Worm (Caenorhabditis elegans): ENCODE measurements around the gene F10E9.5.

The F10E9.5 gene

DNA sequence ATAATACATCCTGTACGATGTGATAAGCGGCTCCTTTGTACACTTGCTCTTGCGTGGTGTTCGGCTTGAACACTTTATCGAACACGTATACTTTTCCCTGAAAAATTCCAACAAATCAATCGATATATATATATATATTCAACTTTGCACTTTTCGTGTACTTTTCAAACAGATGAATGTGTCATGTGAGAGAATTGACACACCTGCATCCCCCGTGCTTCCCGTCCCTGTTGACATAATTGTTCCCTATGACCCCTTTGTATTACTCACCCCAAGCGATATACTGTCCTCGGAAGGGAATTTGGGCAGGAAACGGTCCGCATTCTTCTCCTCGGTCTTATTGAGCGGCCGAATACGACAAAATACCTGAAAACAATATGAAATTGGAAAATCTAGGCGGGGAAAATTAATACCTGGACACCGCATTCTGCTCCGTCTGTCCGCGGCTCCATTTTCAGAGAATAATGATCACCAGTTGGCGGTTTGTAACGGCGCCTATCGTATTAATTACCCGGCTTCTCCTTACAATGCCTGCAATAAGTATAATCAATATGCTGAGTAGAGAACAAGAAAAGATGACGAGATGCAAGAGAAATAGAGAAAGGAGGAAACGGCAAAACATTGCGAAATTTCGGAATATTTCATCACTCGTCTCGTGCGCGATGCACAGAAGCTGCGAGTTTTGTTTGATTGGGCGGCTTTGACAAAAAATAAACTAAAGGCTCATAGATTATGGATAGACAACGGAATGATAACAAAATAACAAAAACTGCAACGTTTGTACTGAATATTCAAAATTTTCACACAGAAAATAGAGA lies 47.5 kb downstream of the F10E9.5 start, which contains the start of gene unc-116 (continued):
- TF ChIP-seq Y75B8A.6 (GFP tag; IDR thresholded peaks at IDR 0.05) = no peak
- peak; percentile 79 for TF ChIP-seq hlh-30 (tag; optimal IDR thresholded peaks at IDR 0.05; ENCODE audit: insufficient read depth)
- TF ChIP-seq dpl-1 (GFP tag; optimal IDR thresholded peaks at IDR 0.05) = peak; percentile 34
- TF ChIP-seq dmd-6 (GFP tag; IDR thresholded peaks at IDR 0.05) = no peak
- TF ChIP-seq ztf-7 (tag; optimal IDR thresholded peaks at IDR 0.05) = no peak
- no peak for TF ChIP-seq tra-1 (GFP tag; IDR thresholded peaks at IDR 0.05)
- TF ChIP-seq Y5F2A.4 (GFP tag; optimal IDR thresholded peaks at IDR 0.05) = no peak
- no peak for TF ChIP-seq madf-5 (GFP tag; IDR thresholded peaks at IDR 0.05)
- TF ChIP-seq ZK546.5 (tag; optimal IDR thresholded peaks at IDR 0.05) = no peak
- TF ChIP-seq egl-43 (GFP tag; IDR thresholded peaks at IDR 0.05) = 0 out of 2 replicates have a peak, but pooled peaks have one; percentile 28
- no peak for TF ChIP-seq nhr-28 (tag; optimal IDR thresholded peaks at IDR 0.05)
- TF ChIP-seq mdt-29 (GFP tag; IDR thresholded peaks at IDR 0.05) = no peak
- TF ChIP-seq hmg-1.1 (GFP tag; IDR thresholded peaks at IDR 0.05) = peak; percentile 51
- no peak for TF ChIP-seq aly-2 (tag; optimal IDR thresholded peaks at IDR 0.05)
- no peak for TF ChIP-seq hlh-11 (tag; optimal IDR thresholded peaks at IDR 0.05)
- peak; percentile 37 to 76 for TF ChIP-seq mdl-1 (tag; optimal IDR thresholded peaks at IDR 0.05)
- no peak for TF ChIP-seq unc-130 (GFP tag; optimal IDR thresholded peaks at IDR 0.05)
- TF ChIP-seq nhr-102 (tag; optimal IDR thresholded peaks at IDR 0.05) = no peak
- no peak for TF ChIP-seq saeg-2 (GFP tag; IDR thresholded peaks at IDR 0.05)
- TF ChIP-seq lim-7 (GFP tag; IDR thresholded peaks at IDR 0.05) = no peak
- no peak for TF ChIP-seq nhr-48 (tag; optimal IDR thresholded peaks at IDR 0.05)
- TF ChIP-seq daf-8 (GFP tag; IDR thresholded peaks at IDR 0.05) = no peak
- no peak for TF ChIP-seq pqm-1 (tag; optimal IDR thresholded peaks at IDR 0.05)
- no peak for TF ChIP-seq tag-97 (GFP tag; IDR thresholded peaks at IDR 0.05)
- TF ChIP-seq T20F7.1 (GFP tag; optimal IDR thresholded peaks at IDR 0.05) = peak; percentile 42
- no peak for TF ChIP-seq lir-3 (tag; optimal IDR thresholded peaks at IDR 0.05)
- no peak for TF ChIP-seq cey-2 (tag; optimal IDR thresholded peaks at IDR 0.05; ENCODE audit: borderline replicate concordance, insufficient read depth)
- TF ChIP-seq mep-1 (tag; optimal IDR thresholded peaks at IDR 0.05) = no peak
- peak; percentile 22; the same call in 1 of the 2 replicates for TF ChIP-seq T26A8.4 (GFP tag; IDR thresholded peaks at IDR 0.05)
- TF ChIP-seq lin-15B (tag; optimal IDR thresholded peaks at IDR 0.05) = no peak
- TF ChIP-seq arid-1 (GFP tag; conservative IDR thresholded peaks at IDR 0.05) = no peak
- no peak for TF ChIP-seq D1046.2 (GFP tag; IDR thresholded peaks at IDR 0.05)
- TF ChIP-seq vab-7 (GFP tag; IDR thresholded peaks at IDR 0.05) = no peak
- TF ChIP-seq skn-1 (tag; optimal IDR thresholded peaks at IDR 0.05) = no peak
- TF ChIP-seq lin-38 (GFP tag; IDR thresholded peaks at IDR 0.05) = no peak
- TF ChIP-seq F37D6.2 (tag; optimal IDR thresholded peaks at IDR 0.05) = no peak
- TF ChIP-seq Y48G9A.11 (GFP tag; IDR thresholded peaks at IDR 0.05) = no peak
- no peak for TF ChIP-seq ceh-62 (tag; optimal IDR thresholded peaks at IDR 0.05)
- TF ChIP-seq mxl-2 (GFP tag; conservative IDR thresholded peaks at IDR 0.05) = no peak
- no peak for TF ChIP-seq ctbp-1 (GFP tag; IDR thresholded peaks at IDR 0.05)
- no peak for TF ChIP-seq F10B5.3 (tag; optimal IDR thresholded peaks at IDR 0.05)
- no peak for TF ChIP-seq nhr-77 (tag; optimal IDR thresholded peaks at IDR 0.05)
- TF ChIP-seq ceh-32 (tag; optimal IDR thresholded peaks at IDR 0.05; ENCODE audit: poor library complexity) = no peak
- TF ChIP-seq ceh-20 (GFP tag; IDR thresholded peaks at IDR 0.05) = no peak
- no peak for TF ChIP-seq rbr-2 (tag; optimal IDR thresholded peaks at IDR 0.05)
- no peak for TF ChIP-seq nhr-76 (tag; optimal IDR thresholded peaks at IDR 0.05)
- TF ChIP-seq aha-1 (tag) = peak; percentile 33
- TF ChIP-seq ces-1 (GFP tag; optimal IDR thresholded peaks at IDR 0.05) = no peak
- no peak for TF ChIP-seq R02D3.7 (tag; optimal IDR thresholded peaks at IDR 0.05)
- no peak for TF ChIP-seq F44E2.7 (GFP tag; IDR thresholded peaks at IDR 0.05)
- TF ChIP-seq nhr-6 (tag; optimal IDR thresholded peaks at IDR 0.05) = no peak
